Worm (Caenorhabditis elegans) whole organism, mixed stage, embryonic: ENCODE measurements around the gene F09C6.16.

Experiments used
- M03D4.4 ChIP-seq: sonication (generic microtip); optimal IDR thresholded peaks from 2 replicates; lab custom pipeline; 2017; ENCODE audit warnings: mild to moderate bottlenecking, missing genetic modification characterization, missing compliant biosample characterization
- bed-3 ChIP-seq: fragments of 200-800 bp; sonication (Bioruptor generic); optimal IDR thresholded peaks from 3 replicates; lab custom pipeline; 2018; ENCODE audit warnings: mild to moderate bottlenecking, missing genetic modification characterization, moderate library complexity, missing compliant biosample characterization
- blmp-1 ChIP-seq: fragments of 150-350 bp; optimal IDR thresholded peaks from 2 replicates; lab custom pipeline; 2014; ENCODE audit warnings: missing biosample characterization, missing genetic modification characterization
- ceh-39 ChIP-seq: fragments of 150-350 bp; optimal IDR thresholded peaks from 2 replicates; lab custom pipeline; 2014; ENCODE audit warnings: missing biosample characterization, missing genetic modification characterization
- ceh-43 ChIP-seq: fragments of 200-800 bp; sonication (Bioruptor generic); optimal IDR thresholded peaks from 2 replicates; lab custom pipeline; 2018; ENCODE audit warnings: mild to moderate bottlenecking, missing genetic modification characterization, moderate library complexity, missing compliant biosample characterization
- ceh-83 ChIP-seq: fragments of 200-800 bp; sonication (Bioruptor generic); optimal IDR thresholded peaks from 2 replicates; lab custom pipeline; 2018; ENCODE audit warnings: mild to moderate bottlenecking, missing genetic modification characterization, missing compliant biosample characterization
- ces-1 ChIP-seq: fragments of 150-350 bp; optimal IDR thresholded peaks from 2 replicates; lab custom pipeline; 2014; ENCODE audit warnings: missing biosample characterization, missing genetic modification reagents, missing genetic modification characterization
- cnd-1 ChIP-seq: fragments of 200-800 bp; sonication (Bioruptor generic); optimal IDR thresholded peaks from 2 replicates; lab custom pipeline; 2018; ENCODE audit warnings: mild to moderate bottlenecking, missing genetic modification characterization, missing compliant biosample characterization
- elt-1 ChIP-seq: sonication (generic microtip); optimal IDR thresholded peaks from 2 replicates; lab custom pipeline; 2017; ENCODE audit warnings: missing genetic modification characterization, mild to moderate bottlenecking, missing compliant biosample characterization, antibody characterized with exemption, moderate library complexity, borderline replicate concordance; ENCODE audit not compliant: insufficient read depth
- elt-3 ChIP-seq: fragments of 150-350 bp; optimal IDR thresholded peaks from 2 replicates; lab custom pipeline; 2014; ENCODE audit warnings: missing biosample characterization, missing genetic modification characterization
- flh-1 ChIP-seq: fragments of 200-800 bp; sonication (Bioruptor generic); optimal IDR thresholded peaks from 2 replicates; lab custom pipeline; 2018; ENCODE audit warnings: mild to moderate bottlenecking, missing genetic modification characterization, moderate library complexity, missing compliant biosample characterization
- ham-2 ChIP-seq: fragments of 200-800 bp; sonication (Bioruptor generic); optimal IDR thresholded peaks from 2 replicates; lab custom pipeline; 2018; ENCODE audit warnings: mild to moderate bottlenecking, missing genetic modification characterization, missing compliant biosample characterization
- hlh-1 ChIP-seq: fragments of 150-350 bp; optimal IDR thresholded peaks from 2 replicates; lab custom pipeline; 2014; ENCODE audit warnings: missing biosample characterization, missing genetic modification reagents, missing genetic modification characterization
- lin-13 ChIP-seq: fragments of 150-350 bp; optimal IDR thresholded peaks from 2 replicates; lab custom pipeline; 2014; ENCODE audit warnings: missing biosample characterization, missing genetic modification characterization
- lin-32 ChIP-seq: fragments of 200-800 bp; sonication (Bioruptor generic); optimal IDR thresholded peaks from 2 replicates; lab custom pipeline; 2018; ENCODE audit warnings: mild to moderate bottlenecking, missing genetic modification characterization, missing compliant biosample characterization
- lsy-2 ChIP-seq: fragments of 150-350 bp; optimal IDR thresholded peaks from 2 replicates; lab custom pipeline; 2014; ENCODE audit warnings: missing biosample characterization, missing genetic modification characterization
- mab-5 ChIP-seq: fragments of 150-350 bp; optimal IDR thresholded peaks from 2 replicates; lab custom pipeline; 2014; ENCODE audit warnings: missing biosample characterization, missing genetic modification characterization
- mep-1 ChIP-seq: fragments of 150-350 bp; optimal IDR thresholded peaks from 2 replicates; lab custom pipeline; 2017; ENCODE audit warnings: missing biosample characterization, missing genetic modification reagents, missing genetic modification characterization, inconsistent platforms
- mls-2 ChIP-seq: sonication (generic microtip); optimal IDR thresholded peaks from 2 replicates; lab custom pipeline; 2016; ENCODE audit warnings: mild to moderate bottlenecking, missing genetic modification characterization, moderate library complexity, missing compliant biosample characterization
- nhr-12 ChIP-seq: fragments of 150-350 bp; optimal IDR thresholded peaks from 2 replicates; lab custom pipeline; 2014; ENCODE audit warnings: missing biosample characterization, missing genetic modification characterization
- nhr-2 ChIP-seq: fragments of 150-350 bp; optimal IDR thresholded peaks from 2 replicates; lab custom pipeline; 2014; ENCODE audit warnings: missing biosample characterization, missing genetic modification characterization
- nhr-237 ChIP-seq: fragments of 150-350 bp; optimal IDR thresholded peaks from 2 replicates; lab custom pipeline; 2014; ENCODE audit warnings: missing biosample characterization, missing genetic modification characterization
- nhr-28 ChIP-seq: fragments of 150-350 bp; optimal IDR thresholded peaks from 2 replicates; lab custom pipeline; 2014; ENCODE audit warnings: missing biosample characterization, missing genetic modification characterization
- nhr-76 ChIP-seq: sonication (generic microtip); optimal IDR thresholded peaks from 2 replicates; lab custom pipeline; 2017; ENCODE audit warnings: missing biosample characterization, missing genetic modification characterization
- pha-4 ChIP-seq: fragments of 150-350 bp; optimal IDR thresholded peaks from 2 replicates; lab custom pipeline; 2018; ENCODE audit warnings: missing biosample characterization, missing genetic modification reagents, missing genetic modification characterization
- sem-2 ChIP-seq: fragments of 200-800 bp; sonication (Bioruptor generic); optimal IDR thresholded peaks from 2 replicates; lab custom pipeline; 2018; ENCODE audit warnings: mild to moderate bottlenecking, missing genetic modification characterization, missing compliant biosample characterization
- snpc-4 ChIP-seq: fragments of 150-350 bp; optimal IDR thresholded peaks from 2 replicates; lab custom pipeline; 2014; ENCODE audit warnings: missing biosample characterization, missing genetic modification characterization
- sptf-1 ChIP-seq: sonication (generic microtip); optimal IDR thresholded peaks from 2 replicates; lab custom pipeline; 2017; ENCODE audit warnings: mild to moderate bottlenecking, missing genetic modification characterization, moderate library complexity, missing compliant biosample characterization
- tbx-8 ChIP-seq: fragments of 200-800 bp; sonication (Bioruptor generic); optimal IDR thresholded peaks from 2 replicates; lab custom pipeline; 2018; ENCODE audit warnings: mild to moderate bottlenecking, missing genetic modification characterization, moderate library complexity, missing compliant biosample characterization
- unc-120 ChIP-seq: sonication (generic microtip); optimal IDR thresholded peaks from 2 replicates; lab custom pipeline; 2017; ENCODE audit warnings: missing genetic modification characterization, missing compliant biosample characterization; ENCODE audit not compliant: poor library complexity, severe bottlenecking
- unc-39 ChIP-seq: fragments of 150-350 bp; optimal IDR thresholded peaks from 2 replicates; lab custom pipeline; 2014; ENCODE audit warnings: missing biosample characterization, missing genetic modification characterization
- unc-62 ChIP-seq: fragments of 150-350 bp; optimal IDR thresholded peaks from 2 replicates; lab custom pipeline; 2014; ENCODE audit warnings: missing biosample characterization, missing genetic modification reagents, missing genetic modification characterization
- zip-8 ChIP-seq: fragments of 150-350 bp; optimal IDR thresholded peaks from 2 replicates; lab custom pipeline; 2014; ENCODE audit warnings: missing biosample characterization, missing genetic modification characterization
- ztf-11 ChIP-seq: fragments of 150-350 bp; optimal IDR thresholded peaks from 2 replicates; lab custom pipeline; 2014; ENCODE audit warnings: missing biosample characterization, missing genetic modification characterization

Gene F09C6.16

ce11 chrV:16918378-16918777, 8.6 kb upstream of the F09C6.16 start, which contains the start of the genes fbxa-206 and Y102A5C.2:
TSS of gene fbxa-206 (minus strand) at chrV:16918478.
TSS of gene Y102A5C.2 (plus strand) at chrV:16918731.
- TF ChIP-seq flh-1 (no peak), tbx-8 (GFP tag; lab: Kevin White, UChicago) (no peak), nhr-76 (no peak), mep-1 (tag; lab: Kevin White, UChicago) (no peak), mab-5 (no peak), cnd-1 (tag; lab: Kevin White, UChicago) (no peak), pha-4 (tag; lab: Kevin White, UChicago) (no peak), elt-1 (tag; lab: Kevin White, UChicago) (no peak), nhr-28 (no peak), nhr-237 (tag; lab: Kevin White, UChicago) (no peak), bed-3 (no peak), snpc-4 (tag; lab: Kevin White, UChicago) (no peak), ceh-83 (GFP tag; lab: Kevin White, UChicago) (no peak)

- no peak for TF ChIP-seq nhr-2 (tag; lab: Kevin White, UChicago)
- no peak for TF ChIP-seq elt-1 (tag; lab: Kevin White, UChicago)
- no peak for TF ChIP-seq lin-13 (tag; lab: Kevin White, UChicago)
- TF ChIP-seq mep-1 (tag; lab: Kevin White, UChicago): no peak
- TF ChIP-seq blmp-1 (tag; lab: Kevin White, UChicago): no peak
- no peak for TF ChIP-seq zip-8 (tag; lab: Kevin White, UChicago)
- TF ChIP-seq M03D4.4 (tag; lab: Kevin White, UChicago): no peak
- TF ChIP-seq ces-1 (GFP tag; lab: Kevin White, UChicago): no peak
- no peak for TF ChIP-seq snpc-4 (tag; lab: Kevin White, UChicago)
- TF ChIP-seq lsy-2 (tag; lab: Kevin White, UChicago): no peak
- no peak for TF ChIP-seq lin-32 (GFP tag; lab: Kevin White, UChicago)
- TF ChIP-seq nhr-12: no peak
- no peak for TF ChIP-seq ceh-83 (GFP tag; lab: Kevin White, UChicago)
- TF ChIP-seq sem-2 (GFP tag; lab: Kevin White, UChicago): no peak
These were observed 6.3 kb upstream of the F09C6.16 start, which contains the start of gene F09C6.10 for ce11 chrV:16916079-16916478. TSS of gene F09C6.10 (minus strand) at chrV:16916179.

- TF ChIP-seq unc-120: no peak
- TF ChIP-seq mls-2 (tag; lab: Kevin White, UChicago): no peak
- no peak for TF ChIP-seq sem-2 (GFP tag; lab: Kevin White, UChicago)
- no peak for TF ChIP-seq ceh-43 (GFP tag; lab: Kevin White, UChicago)
- no peak for TF ChIP-seq nhr-237 (tag; lab: Kevin White, UChicago)
- TF ChIP-seq lin-32 (GFP tag; lab: Kevin White, UChicago): no peak
- TF ChIP-seq nhr-12: no peak
- no peak for TF ChIP-seq hlh-1
- no peak for TF ChIP-seq tbx-8 (GFP tag; lab: Kevin White, UChicago)
- TF ChIP-seq M03D4.4 (tag; lab: Kevin White, UChicago): no peak
- TF ChIP-seq nhr-2 (tag; lab: Kevin White, UChicago): no peak
- TF ChIP-seq elt-3: no peak
- TF ChIP-seq pha-4 (tag; lab: Kevin White, UChicago): no peak
- TF ChIP-seq nhr-76: no peak
- no peak for TF ChIP-seq sptf-1 (tag; lab: Kevin White, UChicago)
- TF ChIP-seq cnd-1 (tag; lab: Kevin White, UChicago): no peak
- no peak for TF ChIP-seq unc-62 (GFP tag; lab: Kevin White, UChicago)
- no peak for TF ChIP-seq unc-39 (tag; lab: Kevin White, UChicago)
These were observed 2.2 kb upstream of the F09C6.16 start, which contains the start of gene nhr-116 for ce11 chrV:16911934-16912333. TSS of gene nhr-116 (plus strand) at chrV:16912234.

- TF ChIP-seq mab-5: no peak
- TF ChIP-seq blmp-1 (tag; lab: Kevin White, UChicago): no peak
- no peak for TF ChIP-seq unc-39 (tag; lab: Kevin White, UChicago)
- no peak for TF ChIP-seq unc-120
- no peak for TF ChIP-seq sem-2 (GFP tag; lab: Kevin White, UChicago)
- TF ChIP-seq bed-3: no peak
- no peak for TF ChIP-seq ham-2 (GFP tag; lab: Kevin White, UChicago)
- TF ChIP-seq ztf-11 (tag; lab: Kevin White, UChicago): no peak
- TF ChIP-seq pha-4 (tag; lab: Kevin White, UChicago): no peak
- TF ChIP-seq ces-1 (GFP tag; lab: Kevin White, UChicago): no peak
- no peak for TF ChIP-seq snpc-4 (tag; lab: Kevin White, UChicago)
- TF ChIP-seq nhr-2 (tag; lab: Kevin White, UChicago): no peak
- no peak for TF ChIP-seq elt-3
- no peak for TF ChIP-seq ceh-83 (GFP tag; lab: Kevin White, UChicago)
- no peak for TF ChIP-seq M03D4.4 (tag; lab: Kevin White, UChicago)
- no peak for TF ChIP-seq lsy-2 (tag; lab: Kevin White, UChicago)
- no peak for TF ChIP-seq sptf-1 (tag; lab: Kevin White, UChicago)
- TF ChIP-seq ceh-39: no peak
- TF ChIP-seq, all 35 proteins: peak for 0
These were observed 1.5 kb upstream of the F09C6.16 start for ce11 chrV:16911294-16911693.
